Fruit fly (Drosophila melanogaster) whole organism, embryonic: Measurements from ENCODE around the gene Ssl2.

Experiments
- Adf1 ChIP-seq: fragments of 200-800 bp; sonication (Bioruptor generic); IDR thresholded peaks from 2 replicates; pipeline ENCODE4 v1.3.6; 2022; ENCODE audit warnings: missing biosample characterization, missing genetic modification characterization
- Antp ChIP-seq: fragments of 200-800 bp; sonication (Bioruptor generic); optimal IDR thresholded peaks from 3 replicates; lab custom pipeline; 2016; ENCODE audit warnings: missing biosample characterization, missing genetic modification characterization
- Bdp1 ChIP-seq: fragments of 200-800 bp; sonication (Bioruptor generic); optimal IDR thresholded peaks from 3 replicates; lab custom pipeline; 2016; ENCODE audit warnings: missing biosample characterization, missing genetic modification characterization
- CG10274 ChIP-seq: fragments of 200-800 bp; sonication (Bioruptor generic); optimal IDR thresholded peaks from 3 replicates; lab custom pipeline; 2017; ENCODE audit warnings: missing biosample characterization, mild to moderate bottlenecking, missing genetic modification characterization
- CG10431 ChIP-seq: fragments of 200-800 bp; sonication (Bioruptor generic); optimal IDR thresholded peaks from 3 replicates; lab custom pipeline; 2018; ENCODE audit warnings: missing biosample characterization, mild to moderate bottlenecking, missing genetic modification characterization
- CG11247 ChIP-seq: fragments of 200-800 bp; sonication (Bioruptor generic); IDR thresholded peaks from 2 replicates; pipeline ENCODE4 v1.3.6; 2022; ENCODE audit warnings: missing biosample characterization, missing genetic modification characterization
- CG11398 ChIP-seq: fragments of 200-800 bp; sonication (Bioruptor generic); optimal IDR thresholded peaks from 2 replicates; lab custom pipeline; 2016; ENCODE audit warnings: missing biosample characterization, missing genetic modification characterization
- CG12155 ChIP-seq: fragments of 200-800 bp; sonication (Bioruptor generic); optimal IDR thresholded peaks from 3 replicates; lab custom pipeline; 2016; ENCODE audit warnings: missing biosample characterization, missing genetic modification characterization
- CG12236 ChIP-seq: fragments of 200-800 bp; sonication (Bioruptor generic); optimal IDR thresholded peaks from 2 replicates; lab custom pipeline; 2016; ENCODE audit warnings: missing biosample characterization, missing genetic modification characterization
- CG12299 ChIP-seq: fragments of 200-800 bp; sonication (Bioruptor generic); optimal IDR thresholded peaks from 2 replicates; lab custom pipeline; 2018; ENCODE audit warnings: missing biosample characterization, mild to moderate bottlenecking, missing genetic modification characterization
- CG1602 ChIP-seq: fragments of 200-800 bp; sonication (Bioruptor generic); optimal IDR thresholded peaks from 3 replicates; lab custom pipeline; 2016; ENCODE audit warnings: missing biosample characterization, missing genetic modification characterization
- CG17186 ChIP-seq: fragments of 200-800 bp; sonication (Bioruptor generic); optimal IDR thresholded peaks from 3 replicates; lab custom pipeline; 2017; ENCODE audit warnings: missing biosample characterization, missing genetic modification reagents, missing genetic modification characterization
- CG17361 ChIP-seq: fragments of 200-800 bp; sonication (Bioruptor generic); IDR thresholded peaks from 3 replicates; pipeline ENCODE4 v1.3.6; 2022; ENCODE audit warnings: missing biosample characterization, missing genetic modification characterization
- CG2129 ChIP-seq: fragments of 200-800 bp; sonication (Bioruptor generic); IDR thresholded peaks from 2 replicates; pipeline ENCODE4 v1.3.6; 2022; ENCODE audit warnings: missing biosample characterization, missing genetic modification characterization; ENCODE audit not compliant: partially characterized antibody
- CG2889 ChIP-seq: fragments of 200-800 bp; sonication (Bioruptor generic); IDR thresholded peaks from 3 replicates; pipeline ENCODE4 v1.3.6; 2022; ENCODE audit warnings: missing biosample characterization, missing genetic modification characterization
- CG32767 ChIP-seq: fragments of 200-800 bp; sonication (Bioruptor generic); IDR thresholded peaks from 2 replicates; pipeline ENCODE4 v1.3.6; 2022; ENCODE audit warnings: missing biosample characterization, missing genetic modification characterization
- CG3281 ChIP-seq: fragments of 200-800 bp; sonication (Bioruptor generic); optimal IDR thresholded peaks from 3 replicates; lab custom pipeline; 2017; ENCODE audit warnings: missing biosample characterization, mild to moderate bottlenecking, missing genetic modification characterization
- CG4424 ChIP-seq: fragments of 200-800 bp; sonication (Bioruptor generic); optimal IDR thresholded peaks from 3 replicates; lab custom pipeline; 2016; ENCODE audit warnings: missing biosample characterization, missing genetic modification characterization
- CG6254 ChIP-seq: fragments of 200-800 bp; sonication (Bioruptor generic); optimal IDR thresholded peaks from 3 replicates; lab custom pipeline; 2017; ENCODE audit warnings: mild to moderate bottlenecking, missing biosample characterization, missing genetic modification reagents, missing genetic modification characterization
- CG9609 ChIP-seq: fragments of 200-800 bp; sonication (Bioruptor generic); optimal IDR thresholded peaks from 3 replicates; lab custom pipeline; 2016; ENCODE audit warnings: missing biosample characterization, missing genetic modification characterization
- Chrac-16 ChIP-seq: fragments of 200-800 bp; sonication (Bioruptor generic); optimal IDR thresholded peaks from 3 replicates; lab custom pipeline; 2016; ENCODE audit warnings: missing biosample characterization, missing genetic modification characterization
- CrebB ChIP-seq: fragments of 200-800 bp; sonication (Bioruptor generic); optimal IDR thresholded peaks from 3 replicates; lab custom pipeline; 2018; ENCODE audit warnings: missing biosample characterization, mild to moderate bottlenecking, missing genetic modification characterization
- D19B ChIP-seq: fragments of 200-800 bp; sonication (Bioruptor generic); optimal IDR thresholded peaks from 2 replicates; lab custom pipeline; 2017; ENCODE audit warnings: missing biosample characterization, mild to moderate bottlenecking, missing genetic modification characterization
- Dad ChIP-seq: fragments of 200-800 bp; sonication (Bioruptor generic); optimal IDR thresholded peaks from 3 replicates; lab custom pipeline; 2016; ENCODE audit warnings: missing biosample characterization, missing genetic modification characterization
- Dfd ChIP-seq, 2 experiments: fragments of >200 bp; optimal IDR thresholded peaks; 2 replicates each; lab custom pipeline; 2017; ENCODE audit warnings: missing biosample characterization in 2 of 2, missing genetic modification characterization in 2 of 2
- Fer1 ChIP-seq: fragments of 200-800 bp; sonication (Bioruptor generic); optimal IDR thresholded peaks from 2 replicates; lab custom pipeline; 2017; ENCODE audit warnings: missing biosample characterization, mild to moderate bottlenecking, missing genetic modification characterization
- MBD-R2 ChIP-seq: fragments of 200-800 bp; sonication (Bioruptor generic); IDR thresholded peaks from 2 replicates; pipeline ENCODE4 v1.3.6; 2022; ENCODE audit warnings: missing biosample characterization, missing genetic modification characterization
- Med ChIP-seq: fragments of 200-800 bp; sonication (Bioruptor generic); peaks from one replicate; lab custom pipeline; 2016; ENCODE audit warnings: missing biosample characterization, missing genetic modification characterization, mild to moderate bottlenecking, inconsistent platforms, moderate library complexity
- Nf-YA ChIP-seq: fragments of 200-800 bp; sonication (Bioruptor generic); IDR thresholded peaks from 2 replicates; pipeline ENCODE4 v1.3.6; 2022; ENCODE audit warnings: missing biosample characterization, missing genetic modification characterization
- Taf1 ChIP-seq: fragments of 200-800 bp; sonication (Bioruptor generic); IDR thresholded peaks from 2 replicates; pipeline ENCODE4 v1.3.6; 2022; ENCODE audit warnings: missing biosample characterization, missing genetic modification characterization
- Vsx1 ChIP-seq: fragments of 200-800 bp; sonication (Bioruptor generic); optimal IDR thresholded peaks from 2 replicates; lab custom pipeline; 2017; ENCODE audit warnings: missing biosample characterization, mild to moderate bottlenecking, missing genetic modification characterization, missing genetic modification reagents
- ash1 ChIP-seq: fragments of 200-800 bp; sonication (Bioruptor generic); optimal IDR thresholded peaks from 2 replicates; lab custom pipeline; 2018; ENCODE audit warnings: missing biosample characterization, mild to moderate bottlenecking, missing genetic modification characterization
- az2 ChIP-seq: fragments of 200-800 bp; sonication (Bioruptor generic); optimal IDR thresholded peaks from 3 replicates; lab custom pipeline; 2016; ENCODE audit warnings: missing biosample characterization, missing genetic modification characterization
- bbx ChIP-seq: fragments of 200-800 bp; sonication (Bioruptor generic); IDR thresholded peaks from 2 replicates; pipeline ENCODE4 v1.3.6; 2022; ENCODE audit warnings: missing biosample characterization, missing genetic modification characterization; ENCODE audit not compliant: partially characterized antibody
- bowl ChIP-seq: fragments of 200-800 bp; sonication (Bioruptor generic); IDR thresholded peaks from 2 replicates; pipeline ENCODE4 v1.3.6; 2022; ENCODE audit warnings: missing biosample characterization, missing genetic modification characterization
- croc ChIP-seq: fragments of 200-800 bp; sonication (Bioruptor generic); conservative IDR thresholded peaks from 3 replicates; pipeline ENCODE4 v1.3.6; 2022; ENCODE audit warnings: missing biosample characterization, missing genetic modification characterization
- crp ChIP-seq, 2 experiments: fragments of 200-800 bp; sonication (Bioruptor generic); optimal IDR thresholded peaks; 2 replicates in 1 of 2; 3 replicates in 1 of 2; lab custom pipeline; 2017; ENCODE audit warnings: missing biosample characterization in 2 of 2, missing genetic modification characterization in 2 of 2, mild to moderate bottlenecking in 1 of 2, moderate library complexity in 1 of 2
- dan ChIP-seq: fragments of 200-800 bp; sonication (Bioruptor generic); IDR thresholded peaks from 2 replicates; pipeline ENCODE4 v1.3.6; 2022; ENCODE audit warnings: missing biosample characterization, missing genetic modification characterization
- disco-r ChIP-seq: fragments of 200-800 bp; sonication (Bioruptor generic); optimal IDR thresholded peaks from 2 replicates; lab custom pipeline; 2016; ENCODE audit warnings: missing biosample characterization, missing genetic modification characterization
- dmrt11E ChIP-seq: fragments of 200-800 bp; sonication (Bioruptor generic); optimal IDR thresholded peaks from 3 replicates; lab custom pipeline; 2018; ENCODE audit warnings: missing biosample characterization, mild to moderate bottlenecking, missing genetic modification characterization, moderate library complexity
- exex ChIP-seq: fragments of 200-800 bp; sonication (Bioruptor generic); optimal IDR thresholded peaks from 4 replicates; lab custom pipeline; 2018; ENCODE audit warnings: missing biosample characterization, mild to moderate bottlenecking, missing genetic modification characterization, moderate library complexity
- gfzf ChIP-seq: fragments of 200-800 bp; sonication (Bioruptor generic); optimal IDR thresholded peaks from 2 replicates; lab custom pipeline; 2016; ENCODE audit warnings: missing biosample characterization, mild to moderate bottlenecking, missing genetic modification characterization, moderate library complexity
- jumu ChIP-seq: fragments of 200-800 bp; sonication (Bioruptor generic); optimal IDR thresholded peaks from 3 replicates; lab custom pipeline; 2016; ENCODE audit warnings: missing biosample characterization, missing genetic modification characterization
- lab ChIP-seq: fragments of 200-800 bp; sonication (Bioruptor generic); optimal IDR thresholded peaks from 3 replicates; lab custom pipeline; 2017; ENCODE audit warnings: missing biosample characterization, missing genetic modification characterization, mild to moderate bottlenecking, moderate library complexity, missing genetic modification reagents
- odd ChIP-seq: fragments of 200-800 bp; sonication (Bioruptor generic); optimal IDR thresholded peaks from 2 replicates; lab custom pipeline; 2017; ENCODE audit warnings: missing biosample characterization, mild to moderate bottlenecking, missing genetic modification characterization
- run ChIP-seq: fragments of 200-800 bp; sonication (Bioruptor generic); optimal IDR thresholded peaks from 3 replicates; lab custom pipeline; 2018; ENCODE audit warnings: missing biosample characterization, mild to moderate bottlenecking, missing genetic modification characterization
- sens ChIP-seq: fragments of 200-800 bp; sonication (Bioruptor generic); peaks from one replicate; lab custom pipeline; 2016; ENCODE audit warnings: missing biosample characterization, missing genetic modification characterization
- sna ChIP-seq: fragments of 200-800 bp; sonication (Bioruptor generic); IDR thresholded peaks from 2 replicates; pipeline ENCODE4 v1.3.6; 2022; ENCODE audit warnings: missing biosample characterization, missing genetic modification characterization; ENCODE audit not compliant: partially characterized antibody
- twi ChIP-seq: fragments of 200-800 bp; optimal IDR thresholded peaks from 2 replicates; lab custom pipeline; 2019; ENCODE audit warnings: missing biosample characterization, mild to moderate bottlenecking, missing genetic modification characterization, moderate library complexity
- zf30C ChIP-seq: fragments of 200-800 bp; sonication (Bioruptor generic); optimal IDR thresholded peaks from 3 replicates; lab custom pipeline; 2018; ENCODE audit warnings: missing biosample characterization, mild to moderate bottlenecking, missing genetic modification characterization

The Ssl2 gene

dm6 chr3R:29033909-29034629 is 1.6 kb upstream of the Ssl2 start, which contains the start of the genes beta4GalNAcTB and Cpsf100 (continued):
- TF ChIP-seq dan (GFP tag; lab: Robert Waterston, UW) = peak; percentile 23; the same call in 1 of the 2 replicates
- peak; percentile 74 for TF ChIP-seq Chrac-16 (GFP tag; lab: Kevin White, UChicago)
- peak; percentile 41 for TF ChIP-seq Fer1
- TF ChIP-seq Antp = peak; percentile 52
- no peak for TF ChIP-seq CG2129 (GFP tag; lab: Robert Waterston, UW)
- TF ChIP-seq croc (GFP tag; lab: Robert Waterston, UW) = peak; percentile 36; the same call in 1 of the 3 replicates
- no peak for TF ChIP-seq CG12236 (GFP tag; lab: Kevin White, UChicago)
- no peak for TF ChIP-seq CG6254 (GFP tag; lab: Kevin White, UChicago)
- 0 out of 2 replicates have a peak, but pooled peaks have one; percentile 7 for TF ChIP-seq Taf1 (GFP tag; lab: Robert Waterston, UW)
- TF ChIP-seq CG11247 (GFP tag; lab: Robert Waterston, UW) = peak; percentile 61
- no peak for TF ChIP-seq sna
- peak; percentile 51 for TF ChIP-seq jumu (GFP tag; lab: Kevin White, UChicago)
- no peak; the same call in 1 of the 2 replicates for TF ChIP-seq Adf1 (GFP tag; lab: Robert Waterston, UW)
- peak; percentile 3 for TF ChIP-seq CG12299 (tag; lab: Kevin White, UChicago)
- TF ChIP-seq CG3281 (GFP tag; lab: Kevin White, UChicago) = peak; percentile 64
- TF ChIP-seq exex (tag; lab: Kevin White, UChicago) = peak; percentile 80
- TF ChIP-seq odd = no peak
- no peak for TF ChIP-seq Dfd (GFP tag; optimal IDR thresholded peaks at IDR 0.05; lab: Kevin White, UChicago)
- no peak for TF ChIP-seq CG10431 (GFP tag; lab: Kevin White, UChicago)
- no peak for TF ChIP-seq Nf-YA (GFP tag; lab: Robert Waterston, UW)
- peak; percentile 35 for TF ChIP-seq D19B (GFP tag; lab: Kevin White, UChicago)
- TF ChIP-seq bowl (GFP tag; lab: Robert Waterston, UW) = no peak
- TF ChIP-seq ash1 = no peak
- no peak for TF ChIP-seq bbx (GFP tag; lab: Robert Waterston, UW)
- TF ChIP-seq CG11398 (GFP tag; lab: Kevin White, UChicago) = no peak
- peak; percentile 48 for TF ChIP-seq Bdp1
- TF ChIP-seq gfzf (GFP tag; lab: Kevin White, UChicago) = no peak
- peak; percentile 42 for TF ChIP-seq CG9609 (GFP tag; lab: Kevin White, UChicago)
- TF ChIP-seq Vsx1 = no peak
- peak; percentile 87 for TF ChIP-seq CG4424 (GFP tag; lab: Kevin White, UChicago)
- TF ChIP-seq run (tag; lab: Kevin White, UChicago) = no peak
- peak; percentile 89 for TF ChIP-seq Med (GFP tag; lab: Kevin White, UChicago)
- TF ChIP-seq CG12155 (GFP tag; lab: Kevin White, UChicago) = peak; percentile 48
- peak; percentile 31 to 83 for TF ChIP-seq crp (GFP tag; optimal IDR thresholded peaks at IDR 0.05; lab: Kevin White, UChicago)
- no peak for TF ChIP-seq CG32767 (GFP tag; lab: Robert Waterston, UW)
- TF ChIP-seq twi = peak; percentile 70
- no peak for TF ChIP-seq zf30C
- TF ChIP-seq CG17186 = no peak
- TF ChIP-seq dmrt11E (tag; lab: Kevin White, UChicago) = peak; percentile 72
- peak; percentile 96 for TF ChIP-seq CG17361
- peak; percentile 91 for TF ChIP-seq sens (GFP tag; lab: Kevin White, UChicago)
- TF ChIP-seq CrebB = no peak
- TF ChIP-seq CG10274 (GFP tag; lab: Kevin White, UChicago) = peak; percentile 47
- peak; percentile 79 for TF ChIP-seq az2 (GFP tag; lab: Kevin White, UChicago)
- TF ChIP-seq lab = no peak
- TF ChIP-seq MBD-R2 (GFP tag; lab: Robert Waterston, UW) = peak; percentile 89
- peak; percentile 21 for TF ChIP-seq Dad (GFP tag; lab: Kevin White, UChicago)
- TF ChIP-seq CG1602 (GFP tag; lab: Kevin White, UChicago) = peak; percentile 72
- TF ChIP-seq CG2889 (GFP tag; lab: Robert Waterston, UW) = peak; percentile 21; the same call in 1 of the 3 replicates
- TF ChIP-seq disco-r = no peak
